Fruit fly (Drosophila melanogaster): ENCODE measurements around the gene CG34165.

DNA sequence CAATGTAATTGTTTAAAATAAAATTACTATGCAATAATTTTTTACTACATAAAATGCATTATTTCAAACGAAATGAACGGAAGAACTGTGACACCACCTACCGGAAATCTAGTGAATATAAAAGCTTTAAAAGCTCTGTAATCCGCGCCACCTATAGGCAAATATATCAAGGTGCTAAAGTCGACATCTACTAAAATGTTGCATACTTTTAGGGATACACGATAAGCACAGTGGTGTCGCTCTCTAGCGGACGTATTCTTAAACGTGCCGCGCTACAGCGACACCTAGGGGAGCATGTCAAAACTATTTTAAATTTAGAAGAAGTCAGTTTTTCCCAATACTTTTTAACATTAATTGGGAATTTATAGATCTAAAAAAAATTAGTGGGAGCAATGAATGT is 7.4 kb upstream of the CG34165 start:
- TF ChIP-seq usp (GFP tag; optimal IDR thresholded peaks at IDR 0.05) (no peak), CG8478 (optimal IDR thresholded peaks at IDR 0.05) (no peak), psq (optimal IDR thresholded peaks at IDR 0.05) (no peak), pan (optimal IDR thresholded peaks at IDR 0.05) (no peak)

Measured in whole organism.